Worm (Caenorhabditis elegans) whole organism, L4 larva: Measurements from ENCODE around the gene F48E8.2.

Experiments
- T20F7.1 ChIP-seq: fragments of 200-800 bp; sonication (Bioruptor generic); optimal IDR thresholded peaks from 2 replicates; lab custom pipeline; 2018; ENCODE audit warnings: mild to moderate bottlenecking, missing genetic modification characterization, missing compliant biosample characterization
- aha-1 ChIP-seq: fragments of 150-350 bp; peaks from one replicate; lab custom pipeline; 2014; ENCODE audit warnings: missing biosample characterization, missing genetic modification characterization
- ceh-62 ChIP-seq: sonication (generic microtip); optimal IDR thresholded peaks from 2 replicates; lab custom pipeline; 2017; ENCODE audit warnings: missing biosample characterization, missing genetic modification characterization
- dmd-9 ChIP-seq: fragments of 200-800 bp; sonication (Bioruptor generic); IDR thresholded peaks from 2 replicates; pipeline ENCODE4 v1.3.6; 2022; ENCODE audit warnings: missing genetic modification reagents, missing genetic modification characterization, missing compliant biosample characterization
- hlh-30 ChIP-seq: sonication (generic microtip); optimal IDR thresholded peaks from 2 replicates; lab custom pipeline; 2017; ENCODE audit warnings: antibody characterized with exemption, mild to moderate bottlenecking, missing genetic modification characterization, missing compliant biosample characterization; ENCODE audit not compliant: insufficient read depth
- hmg-1.1 ChIP-seq: fragments of 200-800 bp; sonication (Bioruptor generic); IDR thresholded peaks from 2 replicates; pipeline ENCODE4 v1.3.6; 2022; ENCODE audit warnings: missing genetic modification reagents, missing genetic modification characterization, missing compliant biosample characterization
- mep-1 ChIP-seq: fragments of 150-350 bp; sonication (generic microtip); optimal IDR thresholded peaks from 3 replicates; lab custom pipeline; 2014; ENCODE audit warnings: missing biosample characterization, missing genetic modification characterization
- mxl-2 ChIP-seq: fragments of 200-800 bp; sonication (Bioruptor generic); conservative IDR thresholded peaks from 2 replicates; pipeline ENCODE4 v1.3.6; 2022; ENCODE audit warnings: missing genetic modification reagents, missing genetic modification characterization, missing compliant biosample characterization
- nhr-76 ChIP-seq: fragments of 150-350 bp; optimal IDR thresholded peaks from 2 replicates; lab custom pipeline; 2014; ENCODE audit warnings: missing biosample characterization, missing genetic modification characterization
- rbr-2 ChIP-seq: sonication (generic microtip); optimal IDR thresholded peaks from 2 replicates; lab custom pipeline; 2016; ENCODE audit warnings: missing genotype, missing genetic modification characterization, missing compliant biosample characterization
- spr-1 ChIP-seq: sonication (generic microtip); optimal IDR thresholded peaks from 2 replicates; lab custom pipeline; 2016; ENCODE audit warnings: mild to moderate bottlenecking, missing genetic modification characterization, missing compliant biosample characterization
- unc-130 ChIP-seq: sonication (generic microtip); optimal IDR thresholded peaks from 2 replicates; lab custom pipeline; 2016; ENCODE audit warnings: missing genetic modification reagents, missing genetic modification characterization, missing compliant biosample characterization
- vab-7 ChIP-seq: fragments of 200-800 bp; sonication (Bioruptor generic); IDR thresholded peaks from 2 replicates; pipeline ENCODE4 v1.3.6; 2022; ENCODE audit warnings: missing genetic modification reagents, missing genetic modification characterization, missing compliant biosample characterization
- zag-1 ChIP-seq: fragments of 150-350 bp; optimal IDR thresholded peaks from 2 replicates; lab custom pipeline; 2014; ENCODE audit warnings: missing biosample characterization, missing genetic modification characterization
- zfp-2 ChIP-seq: sonication (generic microtip); optimal IDR thresholded peaks from 2 replicates; lab custom pipeline; 2016; ENCODE audit warnings: mild to moderate bottlenecking, missing genetic modification characterization, missing compliant biosample characterization
- zfp-3 ChIP-seq: fragments of 200-800 bp; sonication (Bioruptor generic); conservative IDR thresholded peaks from 2 replicates; pipeline ENCODE4 v1.3.6; 2022; ENCODE audit warnings: missing genetic modification reagents, missing genetic modification characterization, missing compliant biosample characterization
- zip-11 ChIP-seq: fragments of 200-800 bp; sonication (Bioruptor generic); IDR thresholded peaks from 2 replicates; pipeline ENCODE4 v1.3.6; 2022; ENCODE audit warnings: missing genetic modification characterization, missing compliant biosample characterization
- zip-2 ChIP-seq: fragments of 150-350 bp; optimal IDR thresholded peaks from 2 replicates; lab custom pipeline; 2014; ENCODE audit warnings: missing biosample characterization, missing genetic modification characterization

Gene F48E8.2

ce11 chrIII:5512502-5512901 is 48.3 kb downstream of the F48E8.2 start, which contains the start of gene pqn-25:
Gene pqn-25, minus strand, starts transcription at chrIII:5512602.
- TF ChIP-seq mep-1 (tag; lab: Kevin White, UChicago) (no peak), dmd-9 (GFP tag; lab: Robert Waterston, UW) (no peak), hmg-1.1 (no peak), zip-2 (tag; lab: Kevin White, UChicago) (no peak), mxl-2 (GFP tag; lab: Robert Waterston, UW) (no peak), hlh-30 (tag; lab: Kevin White, UChicago) (no peak), zfp-2 (tag; lab: Kevin White, UChicago) (no peak), unc-130 (no peak), zag-1 (tag; lab: Kevin White, UChicago) (no peak), nhr-76 (no peak), rbr-2 (no peak), vab-7 (no peak), T20F7.1 (GFP tag; lab: Kevin White, UChicago) (no peak), ceh-62 (tag; lab: Kevin White, UChicago) (no peak), zip-11 (no peak), zfp-3 (GFP tag; lab: Robert Waterston, UW) (no peak)

- no peak for TF ChIP-seq spr-1 (tag; lab: Kevin White, UChicago)
- TF ChIP-seq aha-1: peak; percentile 50
These were observed 53.2 kb downstream of the F48E8.2 start, which contains the start of gene nekl-4 for ce11 chrIII:5517423-5517822. Gene nekl-4, minus strand, starts transcription at chrIII:5517523.
